Fruit fly (Drosophila melanogaster) whole organism, prepupa: ENCODE results near the gene asp.

Source experiments
- CG10669 ChIP-seq: fragments of 200-800 bp; sonication (Bioruptor generic); optimal IDR thresholded peaks from 3 replicates; lab custom pipeline; 2018; ENCODE audit warnings: missing biosample characterization, mild to moderate bottlenecking, missing genetic modification characterization, moderate library complexity
- CG11294 ChIP-seq: fragments of 200-800 bp; sonication (Bioruptor generic); IDR thresholded peaks from 2 replicates; pipeline ENCODE4 v1.3.6; 2022; ENCODE audit warnings: missing biosample characterization, missing genetic modification characterization
- CG16779 ChIP-seq: fragments of 200-800 bp; sonication (Bioruptor generic); optimal IDR thresholded peaks from 3 replicates; lab custom pipeline; 2017; ENCODE audit warnings: missing biosample characterization, mild to moderate bottlenecking, missing genetic modification characterization
- Hr39 ChIP-seq: fragments of 200-800 bp; sonication (Bioruptor generic); optimal IDR thresholded peaks from 2 replicates; lab custom pipeline; 2016; ENCODE audit warnings: missing biosample characterization, missing genetic modification characterization

dm6 chr3R:24790036-24790435 lies 36.4 kb downstream of the asp start, which contains the start of gene CG13634:
- TF ChIP-seq Hr39 (GFP tag; lab: Kevin White, UChicago), result no peak
- TF ChIP-seq CG10669 (GFP tag; lab: Kevin White, UChicago), result no peak
- TF ChIP-seq CG11294 (GFP tag; lab: Robert Waterston, UW), result no peak
- no peak for TF ChIP-seq CG16779 (tag; lab: Kevin White, UChicago)
